Worm (Caenorhabditis elegans): ENCODE measurements around the gene npp-26.

npp-26 gene

DNA sequence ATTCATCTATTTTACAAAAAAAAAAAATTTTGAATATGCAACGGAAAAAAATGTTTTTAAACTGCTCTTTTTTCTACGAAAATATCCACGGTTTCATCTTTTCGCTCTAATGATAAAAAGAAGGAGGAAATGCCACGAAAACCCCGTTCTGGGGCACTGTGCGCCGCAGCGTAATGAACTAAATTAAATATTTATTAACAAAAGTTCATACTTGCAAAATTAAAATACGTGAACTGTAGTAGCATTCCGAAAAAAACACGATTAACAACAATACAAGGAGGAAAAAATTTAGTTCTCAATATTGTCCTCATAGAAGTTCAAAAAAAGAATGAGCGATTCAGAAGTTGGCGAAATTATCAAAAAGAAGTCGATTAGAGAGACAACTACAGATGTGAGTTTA lies 24.9 kb downstream of the npp-26 start, which contains the start of gene R11E3.1:
Gene R11E3.1 (plus strand): TSS at position 301 of the 400 bp plus-strand sequence.
- no peak for TF ChIP-seq ceh-16 (tag; optimal IDR thresholded peaks at IDR 0.05)
- no peak for TF ChIP-seq nhr-11 (tag; optimal IDR thresholded peaks at IDR 0.05)
- no peak for TF ChIP-seq ztf-11 (tag; optimal IDR thresholded peaks at IDR 0.05)
- TF ChIP-seq lin-11 (tag; optimal IDR thresholded peaks at IDR 0.05) = no peak
- no peak for TF ChIP-seq ztf-4 (tag; optimal IDR thresholded peaks at IDR 0.05)
- TF ChIP-seq ztf-1 (GFP tag; conservative IDR thresholded peaks at IDR 0.05) = no peak
- TF ChIP-seq nhr-25 (tag; optimal IDR thresholded peaks at IDR 0.05) = no peak
- no peak for TF ChIP-seq nhr-21 (tag; optimal IDR thresholded peaks at IDR 0.05)
- no peak for TF ChIP-seq lin-13 (GFP tag; optimal IDR thresholded peaks at IDR 0.05)
- TF ChIP-seq unc-39 (tag; optimal IDR thresholded peaks at IDR 0.05) = no peak

DNA sequence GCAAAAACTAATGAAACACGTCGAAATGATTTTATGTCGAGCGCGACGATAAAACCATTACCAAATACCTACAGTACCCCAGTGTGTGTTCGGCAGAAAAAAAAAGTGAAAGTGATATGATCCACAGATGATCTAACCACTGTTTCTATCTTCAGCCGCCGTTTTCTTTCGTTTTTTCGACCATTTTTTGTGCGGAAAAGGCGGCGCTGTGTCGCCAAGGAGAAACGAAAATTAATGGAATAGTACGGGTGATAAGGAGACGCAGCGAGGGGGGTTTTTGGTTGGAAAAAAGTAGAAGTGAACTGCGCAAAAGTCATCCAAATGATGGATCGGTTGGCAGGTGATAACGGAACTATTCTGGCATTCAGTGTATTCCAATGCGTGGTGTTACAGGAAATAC lies 30.6 kb downstream of the npp-26 start:
- TF ChIP-seq unc-55 (GFP tag; optimal IDR thresholded peaks at IDR 0.05) = no peak
- TF ChIP-seq skn-1 (tag; optimal IDR thresholded peaks at IDR 0.05) = no peak
- no peak for TF ChIP-seq nhr-25 (tag; optimal IDR thresholded peaks at IDR 0.05)
- no peak for TF ChIP-seq peb-1 (tag; optimal IDR thresholded peaks at IDR 0.05)
- no peak for TF ChIP-seq mbf-1 (tag; optimal IDR thresholded peaks at IDR 0.05)
- no peak for TF ChIP-seq nhr-11 (tag; optimal IDR thresholded peaks at IDR 0.05)
- TF ChIP-seq ztf-1 (GFP tag; conservative IDR thresholded peaks at IDR 0.05) = no peak
- TF ChIP-seq lin-11 (tag; optimal IDR thresholded peaks at IDR 0.05) = no peak
- TF ChIP-seq sem-4 (tag; optimal IDR thresholded peaks at IDR 0.05) = no peak
- no peak for TF ChIP-seq lin-13 (GFP tag; optimal IDR thresholded peaks at IDR 0.05)
- TF ChIP-seq zag-1 (tag; optimal IDR thresholded peaks at IDR 0.05) = no peak
- TF ChIP-seq sma-3 (GFP tag; optimal IDR thresholded peaks at IDR 0.05) = no peak
- no peak for TF ChIP-seq C34F6.9 (tag; optimal IDR thresholded peaks at IDR 0.05)
- TF ChIP-seq blmp-1 (tag; optimal IDR thresholded peaks at IDR 0.05; ENCODE audit: insufficient read depth) = no peak
- no peak for TF ChIP-seq mdl-1 (tag; optimal IDR thresholded peaks at IDR 0.05)
- TF ChIP-seq ztf-11 (tag; optimal IDR thresholded peaks at IDR 0.05) = no peak

DNA sequence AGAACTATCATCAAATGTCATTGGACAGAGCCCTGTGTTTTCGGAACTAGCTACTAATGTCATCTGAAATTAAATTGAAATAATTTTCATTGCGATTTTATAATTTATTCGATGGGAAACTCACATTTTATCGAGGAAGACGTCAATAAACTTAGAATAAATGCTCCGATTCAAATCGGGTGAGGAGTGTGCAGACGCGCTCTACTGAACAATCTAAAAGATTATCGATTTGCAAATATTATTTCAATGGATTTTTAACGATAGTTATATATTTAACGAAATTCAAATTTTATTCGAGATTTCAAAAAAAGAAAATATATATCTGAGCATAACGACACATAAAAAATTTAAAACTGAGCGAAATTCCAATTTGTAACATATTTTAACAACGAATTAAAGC lies 34.6 kb downstream of the npp-26 start, which contains the start of gene eor-1:
Gene eor-1 (minus strand): TSS at position 65 of the 400 bp plus-strand sequence.
- peak; percentile 25 for TF ChIP-seq sma-3 (GFP tag; optimal IDR thresholded peaks at IDR 0.05)
- TF ChIP-seq gmeb-1 (tag; optimal IDR thresholded peaks at IDR 0.05) = peak; percentile 3
- TF ChIP-seq ztf-4 (tag; optimal IDR thresholded peaks at IDR 0.05) = no peak
- TF ChIP-seq ztf-11 (tag; optimal IDR thresholded peaks at IDR 0.05) = no peak
- TF ChIP-seq unc-55 (GFP tag; optimal IDR thresholded peaks at IDR 0.05) = peak; percentile 72
- TF ChIP-seq sma-9 (GFP tag; optimal IDR thresholded peaks at IDR 0.05) = no peak
- no peak for TF ChIP-seq sma-9 (tag; optimal IDR thresholded peaks at IDR 0.05)
- TF ChIP-seq crh-2 (tag; optimal IDR thresholded peaks at IDR 0.05) = peak; percentile 11
- TF ChIP-seq C34F6.9 (tag; optimal IDR thresholded peaks at IDR 0.05) = peak; percentile 75
- peak; percentile 48 for TF ChIP-seq lin-13 (GFP tag; optimal IDR thresholded peaks at IDR 0.05)
- peak; percentile 37 to 80 for TF ChIP-seq lsy-2 (tag; optimal IDR thresholded peaks at IDR 0.05)
- no peak for TF ChIP-seq elt-1 (tag; optimal IDR thresholded peaks at IDR 0.05)
- no peak for TF ChIP-seq sem-4 (tag; optimal IDR thresholded peaks at IDR 0.05)
- no peak for TF ChIP-seq ZK546.5 (tag; optimal IDR thresholded peaks at IDR 0.05)

DNA sequence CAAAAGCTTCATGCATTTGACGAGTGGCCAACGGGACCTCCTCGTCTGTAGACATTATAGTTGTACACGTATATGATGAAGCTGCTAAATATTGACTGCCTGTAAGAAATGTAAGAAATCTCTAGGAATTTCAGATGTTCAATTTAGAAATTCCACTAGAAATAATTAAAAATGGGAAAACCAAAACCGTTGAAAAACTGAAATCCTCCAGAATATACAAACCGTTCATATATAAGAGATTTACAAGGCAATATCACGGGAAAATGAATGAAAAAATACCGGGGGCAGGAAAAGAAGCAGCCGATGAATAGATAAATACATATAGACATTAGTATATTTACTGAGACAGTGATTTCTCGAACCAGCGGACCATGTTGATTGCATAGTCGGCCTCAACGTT lies 38.0 kb downstream of the npp-26 start, which contains the start of gene dpf-7:
Gene dpf-7 (minus strand): TSS at position 101 of the 400 bp plus-strand sequence.
- TF ChIP-seq aly-2 (tag; optimal IDR thresholded peaks at IDR 0.05) = no peak
- no peak for TF ChIP-seq R02D3.7 (tag; optimal IDR thresholded peaks at IDR 0.05)
- no peak for TF ChIP-seq nhr-21 (tag; optimal IDR thresholded peaks at IDR 0.05)
- TF ChIP-seq ceh-82 (tag; optimal IDR thresholded peaks at IDR 0.05) = no peak
- TF ChIP-seq unc-62 (GFP tag; optimal IDR thresholded peaks at IDR 0.05) = no peak
- no peak for TF ChIP-seq unc-39 (tag; optimal IDR thresholded peaks at IDR 0.05)
- TF ChIP-seq unc-55 (GFP tag; optimal IDR thresholded peaks at IDR 0.05) = no peak
- no peak for TF ChIP-seq mab-5 (tag; optimal IDR thresholded peaks at IDR 0.05)

DNA sequence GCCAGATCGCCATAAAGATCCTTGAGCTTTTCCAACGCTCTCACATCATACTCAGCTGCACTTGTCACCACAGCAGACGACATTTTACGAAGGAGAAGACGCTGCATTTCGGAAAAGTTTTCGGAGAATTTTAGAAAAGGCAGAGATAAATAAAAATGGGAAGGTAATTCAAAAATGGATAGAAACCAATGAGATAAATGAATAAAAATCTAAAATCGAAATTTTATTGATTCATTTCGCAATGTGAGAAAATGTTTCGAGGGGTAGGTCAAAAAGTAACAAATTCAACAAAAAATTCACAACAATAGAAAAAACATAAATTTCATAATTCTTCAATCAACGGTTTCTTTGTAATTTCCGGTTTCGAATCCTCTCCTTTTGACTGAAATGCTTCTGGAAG lies 42.0 kb downstream of the npp-26 start, which contains the start of gene dpf-5:
Gene dpf-5 (minus strand): TSS at position 101 of the 400 bp plus-strand sequence.
- TF ChIP-seq nhr-11 (tag; optimal IDR thresholded peaks at IDR 0.05) = no peak
- no peak for TF ChIP-seq gmeb-1 (tag; optimal IDR thresholded peaks at IDR 0.05)
- TF ChIP-seq nhr-6 (tag; optimal IDR thresholded peaks at IDR 0.05) = no peak
- TF ChIP-seq lin-13 (GFP tag; optimal IDR thresholded peaks at IDR 0.05) = no peak
- no peak for TF ChIP-seq nhr-10 (tag; optimal IDR thresholded peaks at IDR 0.05)
- TF ChIP-seq mbf-1 (tag; optimal IDR thresholded peaks at IDR 0.05) = no peak
- TF ChIP-seq ama-1 (optimal IDR thresholded peaks at IDR 0.05) = no peak
- TF ChIP-seq nhr-23 (tag; optimal IDR thresholded peaks at IDR 0.05) = no peak
- TF ChIP-seq sem-4 (tag; optimal IDR thresholded peaks at IDR 0.05) = no peak
- TF ChIP-seq mab-5 (tag; optimal IDR thresholded peaks at IDR 0.05) = no peak
- no peak for TF ChIP-seq nhr-12 (tag; optimal IDR thresholded peaks at IDR 0.05)
- TF ChIP-seq dmd-4 (tag; optimal IDR thresholded peaks at IDR 0.05) = no peak
- no peak for TF ChIP-seq C34F6.9 (tag; optimal IDR thresholded peaks at IDR 0.05)
- no peak for TF ChIP-seq sma-9 (GFP tag; optimal IDR thresholded peaks at IDR 0.05)
- TF ChIP-seq sma-9 (tag; optimal IDR thresholded peaks at IDR 0.05) = no peak
- no peak for TF ChIP-seq elt-1 (tag; optimal IDR thresholded peaks at IDR 0.05)
- TF ChIP-seq unc-55 (GFP tag; optimal IDR thresholded peaks at IDR 0.05) = no peak
- TF ChIP-seq ceh-16 (tag; optimal IDR thresholded peaks at IDR 0.05) = no peak
- TF ChIP-seq elt-3 (tag; optimal IDR thresholded peaks at IDR 0.05) = no peak
